Worm (Caenorhabditis elegans): ENCODE data around the gene clec-133.

clec-133 gene

ce11 chrII:3557417-3557816 is 20.8 kb upstream of the clec-133 start, which contains the start of gene lgc-45:
lgc-45 (plus strand) TSS chrII:3557472.
- TF ChIP-seq ceh-43 (GFP tag; optimal IDR thresholded peaks at IDR 0.05): no peak
- TF ChIP-seq mep-1 (tag; optimal IDR thresholded peaks at IDR 0.05): no peak
- TF ChIP-seq hlh-1 (tag; optimal IDR thresholded peaks at IDR 0.05): no peak
- no peak for TF ChIP-seq pha-4 (tag; optimal IDR thresholded peaks at IDR 0.05)
- no peak for TF ChIP-seq ceh-39 (tag; optimal IDR thresholded peaks at IDR 0.05)
- no peak for TF ChIP-seq elt-3 (tag; optimal IDR thresholded peaks at IDR 0.05)
- TF ChIP-seq sem-2 (GFP tag; optimal IDR thresholded peaks at IDR 0.05): no peak
- no peak for TF ChIP-seq nhr-2 (tag; optimal IDR thresholded peaks at IDR 0.05)
- no peak for TF ChIP-seq lsy-2 (tag; optimal IDR thresholded peaks at IDR 0.05)
- no peak for TF ChIP-seq nhr-76 (tag; optimal IDR thresholded peaks at IDR 0.05)
- TF ChIP-seq bed-3 (GFP tag; optimal IDR thresholded peaks at IDR 0.05): no peak
- TF ChIP-seq unc-62 (GFP tag; optimal IDR thresholded peaks at IDR 0.05): no peak
- no peak for TF ChIP-seq blmp-1 (tag; optimal IDR thresholded peaks at IDR 0.05)
- TF ChIP-seq zip-8 (tag; optimal IDR thresholded peaks at IDR 0.05): no peak
- no peak for TF ChIP-seq drap-1 (GFP tag; optimal IDR thresholded peaks at IDR 0.05)
- no peak for TF ChIP-seq unc-39 (tag; optimal IDR thresholded peaks at IDR 0.05)
- no peak for TF ChIP-seq lin-32 (GFP tag; optimal IDR thresholded peaks at IDR 0.05)

- TF ChIP-seq mls-2 (tag; optimal IDR thresholded peaks at IDR 0.05): no peak
- TF ChIP-seq nhr-12 (tag; optimal IDR thresholded peaks at IDR 0.05): no peak
- TF ChIP-seq ztf-11 (tag; optimal IDR thresholded peaks at IDR 0.05): no peak
- TF ChIP-seq unc-39 (tag; optimal IDR thresholded peaks at IDR 0.05): no peak
- TF ChIP-seq elt-1 (tag; optimal IDR thresholded peaks at IDR 0.05; ENCODE audit: borderline replicate concordance, insufficient read depth): no peak
- TF ChIP-seq tbx-8 (GFP tag; optimal IDR thresholded peaks at IDR 0.05): no peak
- TF ChIP-seq ces-1 (GFP tag; optimal IDR thresholded peaks at IDR 0.05): no peak
- no peak for TF ChIP-seq pha-4 (tag; optimal IDR thresholded peaks at IDR 0.05)
- TF ChIP-seq mab-5 (tag; optimal IDR thresholded peaks at IDR 0.05): no peak
- TF ChIP-seq flh-1 (GFP tag; optimal IDR thresholded peaks at IDR 0.05): no peak
- TF ChIP-seq lsy-2 (tag; optimal IDR thresholded peaks at IDR 0.05): no peak
- TF ChIP-seq cnd-1 (tag; optimal IDR thresholded peaks at IDR 0.05): no peak
Measured at ce11 chrII:3560592-3560991, 17.6 kb upstream of the clec-133 start, which contains the start of gene W10G11.1. W10G11.1 (minus strand) TSS chrII:3560692.

- no peak for TF ChIP-seq mab-5 (tag; optimal IDR thresholded peaks at IDR 0.05)
Measured at ce11 chrII:3561561-3561960, 16.7 kb upstream of the clec-133 start, which contains the start of gene W10G11.2. W10G11.2 (minus strand) TSS chrII:3561661.

- no peak for TF ChIP-seq ceh-43 (GFP tag; optimal IDR thresholded peaks at IDR 0.05)
- TF ChIP-seq unc-62 (GFP tag; optimal IDR thresholded peaks at IDR 0.05): no peak
- TF ChIP-seq pha-4 (tag; optimal IDR thresholded peaks at IDR 0.05): no peak
- TF ChIP-seq elt-1 (tag; optimal IDR thresholded peaks at IDR 0.05; ENCODE audit: borderline replicate concordance, insufficient read depth): no peak
- no peak for TF ChIP-seq mab-5 (tag; optimal IDR thresholded peaks at IDR 0.05)
- TF ChIP-seq elt-3 (tag; optimal IDR thresholded peaks at IDR 0.05): no peak
- no peak for TF ChIP-seq lin-13 (tag; optimal IDR thresholded peaks at IDR 0.05)
- TF ChIP-seq zip-8 (tag; optimal IDR thresholded peaks at IDR 0.05): no peak
- no peak for TF ChIP-seq ham-2 (GFP tag; optimal IDR thresholded peaks at IDR 0.05)
- no peak for TF ChIP-seq snpc-4 (tag; optimal IDR thresholded peaks at IDR 0.05)
- TF ChIP-seq mls-2 (tag; optimal IDR thresholded peaks at IDR 0.05): no peak
- no peak for TF ChIP-seq nhr-12 (tag; optimal IDR thresholded peaks at IDR 0.05)
- TF ChIP-seq sem-2 (GFP tag; optimal IDR thresholded peaks at IDR 0.05): no peak
- no peak for TF ChIP-seq blmp-1 (tag; optimal IDR thresholded peaks at IDR 0.05)
- TF ChIP-seq nhr-28 (tag; optimal IDR thresholded peaks at IDR 0.05): no peak
- TF ChIP-seq nhr-76 (tag; optimal IDR thresholded peaks at IDR 0.05): no peak
Measured at ce11 chrII:3562419-3562818, 15.8 kb upstream of the clec-133 start, which contains the start of gene W10G11.3. W10G11.3 (minus strand) TSS chrII:3562519.

ce11 chrII:3567066-3567465 is 11.2 kb upstream of the clec-133 start:
- TF ChIP-seq hlh-1 (tag; optimal IDR thresholded peaks at IDR 0.05): no peak
- no peak for TF ChIP-seq M03D4.4 (tag; optimal IDR thresholded peaks at IDR 0.05)
- no peak for TF ChIP-seq mls-2 (tag; optimal IDR thresholded peaks at IDR 0.05)
- TF ChIP-seq mab-5 (tag; optimal IDR thresholded peaks at IDR 0.05): no peak
- no peak for TF ChIP-seq bed-3 (GFP tag; optimal IDR thresholded peaks at IDR 0.05)
- TF ChIP-seq ceh-43 (GFP tag; optimal IDR thresholded peaks at IDR 0.05): no peak
- no peak for TF ChIP-seq unc-120 (tag; optimal IDR thresholded peaks at IDR 0.05; ENCODE audit: poor library complexity, severe bottlenecking)
- no peak for TF ChIP-seq blmp-1 (tag; optimal IDR thresholded peaks at IDR 0.05)
- no peak for TF ChIP-seq lin-13 (tag; optimal IDR thresholded peaks at IDR 0.05)
- no peak for TF ChIP-seq elt-3 (tag; optimal IDR thresholded peaks at IDR 0.05)
- no peak for TF ChIP-seq lin-32 (GFP tag; optimal IDR thresholded peaks at IDR 0.05)

Measured in whole organism, mixed stage, embryonic.